Fruit fly (Drosophila melanogaster) S2 (cell line): ENCODE measurements around the gene Cyp4d14.

Experiments used
- CG8478 ChIP-seq: fragments of >200 bp; optimal IDR thresholded peaks from 2 replicates; lab custom pipeline; 2018
- CTCF ChIP-seq, 2 experiments: fragments of >200 bp; optimal IDR thresholded peaks; 2 replicates each; lab custom pipeline; 2018

dm6 chrX:2162130-2162907 is 12.8 kb downstream of the Cyp4d14 start, which contains the start of the genes Cyp4d1 and CG3630:
- no peak for TF ChIP-seq CTCF (optimal IDR thresholded peaks at IDR 0.05; lab: Kevin White, UChicago)
- no peak for TF ChIP-seq CG8478 (lab: Kevin White, UChicago)
